Fruit fly (Drosophila melanogaster) S2 (cell line): ENCODE results near the gene CG7370.

Source experiments
- CG8478 ChIP-seq: fragments of >200 bp; optimal IDR thresholded peaks from 2 replicates; lab custom pipeline; 2018
- CTCF ChIP-seq, 2 experiments: fragments of >200 bp; optimal IDR thresholded peaks; 2 replicates each; lab custom pipeline; 2018

dm6 chr3L:21739017-21739730 is 30.4 kb upstream of the CG7370 start:
- no peak for TF ChIP-seq CG8478
- TF ChIP-seq CTCF (optimal IDR thresholded peaks at IDR 0.05; lab: Kevin White, UChicago): no peak
